Fruit fly (Drosophila melanogaster) whole organism, embryonic: ENCODE data around the gene CG13024.

Experiments used
- ATbp ChIP-seq: fragments of 200-800 bp; sonication (Bioruptor generic); optimal IDR thresholded peaks from 2 replicates; lab custom pipeline; 2017; ENCODE audit warnings: missing biosample characterization, mild to moderate bottlenecking, missing genetic modification characterization, missing genetic modification reagents
- Blimp-1 ChIP-seq: fragments of 200-800 bp; sonication (Bioruptor generic); optimal IDR thresholded peaks from 3 replicates; lab custom pipeline; 2018; ENCODE audit warnings: missing biosample characterization, missing genetic modification characterization, mild to moderate bottlenecking, moderate library complexity, missing genetic modification reagents
- CG11560 ChIP-seq: fragments of 200-800 bp; sonication (Bioruptor generic); IDR thresholded peaks from 3 replicates; pipeline ENCODE4 v1.3.6; 2022; ENCODE audit warnings: missing biosample characterization, missing genetic modification characterization
- CG11695 ChIP-seq: fragments of 200-800 bp; sonication (Bioruptor generic); IDR thresholded peaks from 3 replicates; pipeline ENCODE4 v1.3.6; 2022; ENCODE audit warnings: missing biosample characterization, missing genetic modification characterization
- CG12104 ChIP-seq: fragments of 200-800 bp; sonication (Bioruptor generic); optimal IDR thresholded peaks from 3 replicates; lab custom pipeline; 2016; ENCODE audit warnings: missing biosample characterization, missing genetic modification characterization
- CG12299 ChIP-seq: fragments of 200-800 bp; sonication (Bioruptor generic); optimal IDR thresholded peaks from 2 replicates; lab custom pipeline; 2018; ENCODE audit warnings: missing biosample characterization, mild to moderate bottlenecking, missing genetic modification characterization
- CG14050 ChIP-seq: fragments of 200-800 bp; sonication (Bioruptor generic); IDR thresholded peaks from 3 replicates; pipeline ENCODE4 v1.3.6; 2022; ENCODE audit warnings: missing biosample characterization, missing genetic modification characterization
- CG14710 ChIP-seq: fragments of 200-800 bp; sonication (Bioruptor generic); optimal IDR thresholded peaks from 3 replicates; lab custom pipeline; 2019; ENCODE audit warnings: missing biosample characterization, mild to moderate bottlenecking, missing genetic modification characterization, moderate library complexity
- CG15011 ChIP-seq: fragments of 200-800 bp; sonication (Bioruptor generic); optimal IDR thresholded peaks from 3 replicates; lab custom pipeline; 2018; ENCODE audit warnings: missing biosample characterization, mild to moderate bottlenecking, missing genetic modification characterization
- CG16863 ChIP-seq: fragments of 200-800 bp; sonication (Bioruptor generic); optimal IDR thresholded peaks from 3 replicates; lab custom pipeline; 2016; ENCODE audit warnings: missing biosample characterization, missing genetic modification characterization
- CG17802 ChIP-seq: fragments of 200-800 bp; sonication (Bioruptor generic); optimal IDR thresholded peaks from 2 replicates; lab custom pipeline; 2018; ENCODE audit warnings: missing biosample characterization, mild to moderate bottlenecking, missing genetic modification characterization, moderate library complexity
- CG17912 ChIP-seq: fragments of 200-800 bp; sonication (Bioruptor generic); optimal IDR thresholded peaks from 2 replicates; lab custom pipeline; 2018; ENCODE audit warnings: missing biosample characterization, mild to moderate bottlenecking, missing genetic modification characterization
- CG2120 ChIP-seq: fragments of 200-800 bp; sonication (Bioruptor generic); optimal IDR thresholded peaks from 3 replicates; lab custom pipeline; 2016; ENCODE audit warnings: missing biosample characterization, missing genetic modification characterization
- CG31365 ChIP-seq: fragments of 200-800 bp; sonication (Bioruptor generic); optimal IDR thresholded peaks from 2 replicates; lab custom pipeline; 2018; ENCODE audit warnings: missing biosample characterization, mild to moderate bottlenecking, missing genetic modification characterization
- CG3407 ChIP-seq: fragments of 200-800 bp; sonication (Bioruptor generic); optimal IDR thresholded peaks from 2 replicates; lab custom pipeline; 2018; ENCODE audit warnings: missing biosample characterization, mild to moderate bottlenecking, missing genetic modification characterization
- CG5180 ChIP-seq: fragments of 200-800 bp; sonication (Bioruptor generic); optimal IDR thresholded peaks from 3 replicates; lab custom pipeline; 2017; ENCODE audit warnings: missing biosample characterization, missing genetic modification characterization, mild to moderate bottlenecking, moderate library complexity, missing genetic modification reagents
- CG9932 ChIP-seq: fragments of 200-800 bp; sonication (Bioruptor generic); IDR thresholded peaks from 2 replicates; pipeline ENCODE4 v1.3.6; 2022; ENCODE audit warnings: missing biosample characterization, missing genetic modification characterization
- CTCF ChIP-seq: fragments of 200-800 bp; sonication (Bioruptor generic); optimal IDR thresholded peaks from 2 replicates; lab custom pipeline; 2017; ENCODE audit warnings: missing biosample characterization, mild to moderate bottlenecking, missing genetic modification characterization, moderate library complexity
- Gsc ChIP-seq: fragments of 200-800 bp; sonication (Bioruptor generic); IDR thresholded peaks from 2 replicates; pipeline ENCODE4 v1.3.6; 2022; ENCODE audit warnings: missing biosample characterization, missing genetic modification characterization
- Hand ChIP-seq: fragments of 200-800 bp; sonication (Bioruptor generic); optimal IDR thresholded peaks from 2 replicates; lab custom pipeline; 2017; ENCODE audit warnings: mild to moderate bottlenecking, missing biosample characterization, missing genetic modification reagents, missing genetic modification characterization
- Hr51 ChIP-seq, 2 experiments: fragments of 200-800 bp; sonication (Bioruptor generic); optimal IDR thresholded peaks; 2 replicates in 1 of 2; 3 replicates in 1 of 2; lab custom pipeline; 2016 to 2018; ENCODE audit warnings: missing biosample characterization in 2 of 2, missing genetic modification characterization in 2 of 2, mild to moderate bottlenecking in 1 of 2, moderate library complexity in 1 of 2
- Mes4 ChIP-seq: fragments of 200-800 bp; sonication (Bioruptor generic); optimal IDR thresholded peaks from 2 replicates; lab custom pipeline; 2016; ENCODE audit warnings: missing biosample characterization, missing genetic modification characterization
- NC2β ChIP-seq: fragments of 200-800 bp; sonication (Bioruptor generic); optimal IDR thresholded peaks from 2 replicates; lab custom pipeline; 2016; ENCODE audit warnings: missing biosample characterization, missing genetic modification characterization
- Trl ChIP-seq, 3 experiments: fragments of >200 bp in 2 of 3; fragments of 200-800 bp in 1 of 3; sonication (Bioruptor generic) in 1 of 3; optimal IDR thresholded peaks; 2 replicates in 1 of 3; 3 replicates in 2 of 3; lab custom pipeline; 2016 to 2017; ENCODE audit warnings: missing biosample characterization in 1 of 3, missing genetic modification characterization in 1 of 3
- chinmo ChIP-seq: fragments of 200-800 bp; sonication (Bioruptor generic); IDR thresholded peaks from 4 replicates; pipeline ENCODE4 v1.3.6; 2022; ENCODE audit warnings: missing biosample characterization, missing genetic modification characterization; ENCODE audit not compliant: partially characterized antibody
- dati ChIP-seq: fragments of 200-800 bp; sonication (Bioruptor generic); IDR thresholded peaks from 2 replicates; pipeline ENCODE4 v1.3.6; 2022; ENCODE audit warnings: missing biosample characterization, missing genetic modification characterization
- en ChIP-seq: fragments of 200-800 bp; sonication (Bioruptor generic); optimal IDR thresholded peaks from 2 replicates; lab custom pipeline; 2016; ENCODE audit warnings: missing biosample characterization, missing genetic modification characterization
- esg ChIP-seq: fragments of 200-800 bp; sonication (Bioruptor generic); conservative IDR thresholded peaks from 2 replicates; pipeline ENCODE4 v1.3.6; 2022; ENCODE audit warnings: missing biosample characterization, missing genetic modification characterization
- fru ChIP-seq: fragments of >200 bp; optimal IDR thresholded peaks from 2 replicates; lab custom pipeline; 2017
- ftz-f1 ChIP-seq: fragments of 200-800 bp; sonication (Bioruptor generic); optimal IDR thresholded peaks from 2 replicates; lab custom pipeline; 2016; ENCODE audit warnings: missing biosample characterization, missing genetic modification characterization
- gt ChIP-seq: fragments of 200-800 bp; sonication (Bioruptor generic); IDR thresholded peaks from 2 replicates; pipeline ENCODE4 v1.3.6; 2022; ENCODE audit warnings: missing biosample characterization, missing genetic modification characterization
- ken ChIP-seq: fragments of 200-800 bp; sonication (Bioruptor generic); IDR thresholded peaks from 3 replicates; pipeline ENCODE4 v1.3.6; 2022; ENCODE audit warnings: missing biosample characterization, missing genetic modification characterization
- lbe ChIP-seq: fragments of 200-800 bp; sonication (Bioruptor generic); optimal IDR thresholded peaks from 2 replicates; lab custom pipeline; 2016; ENCODE audit warnings: missing biosample characterization, mild to moderate bottlenecking, missing genetic modification characterization
- lov ChIP-seq, 2 experiments: fragments of 200-800 bp in 1 of 2; fragments of >200 bp in 1 of 2; sonication (Bioruptor generic) in 1 of 2; IDR thresholded peaks in 1 of 2; optimal IDR thresholded peaks in 1 of 2; 2 replicates in 1 of 2; 3 replicates in 1 of 2; pipeline versions ENCODE4 v1.3.6 to Lab custom; 2017 to 2022; ENCODE audit warnings: missing biosample characterization in 1 of 2, missing genetic modification characterization in 1 of 2
- luna ChIP-seq: fragments of 200-800 bp; sonication (Bioruptor generic); optimal IDR thresholded peaks from 2 replicates; lab custom pipeline; 2016; ENCODE audit warnings: missing biosample characterization, missing genetic modification characterization
- mld ChIP-seq: fragments of 200-800 bp; sonication (Bioruptor generic); IDR thresholded peaks from 3 replicates; pipeline ENCODE4 v1.3.6; 2022; ENCODE audit warnings: missing biosample characterization, missing genetic modification characterization; ENCODE audit not compliant: partially characterized antibody
- oc ChIP-seq: fragments of 200-800 bp; sonication (Bioruptor generic); optimal IDR thresholded peaks from 2 replicates; lab custom pipeline; 2018; ENCODE audit warnings: missing biosample characterization, mild to moderate bottlenecking, missing genetic modification characterization, moderate library complexity
- peb ChIP-seq: fragments of 200-800 bp; sonication (Bioruptor generic); IDR thresholded peaks from 2 replicates; pipeline ENCODE4 v1.3.6; 2022; ENCODE audit warnings: missing biosample characterization, missing genetic modification characterization
- pho ChIP-seq: fragments of 200-800 bp; sonication (Bioruptor generic); optimal IDR thresholded peaks from 2 replicates; lab custom pipeline; 2016; ENCODE audit warnings: missing biosample characterization, missing genetic modification characterization
- sc ChIP-seq, 3 experiments: fragments of >200 bp in 2 of 3; fragments of 200-800 bp in 1 of 3; sonication (Bioruptor generic) in 1 of 3; optimal IDR thresholded peaks; 2 replicates in 2 of 3; 3 replicates in 1 of 3; lab custom pipeline; 2017; ENCODE audit warnings: mild to moderate bottlenecking in 1 of 3, missing biosample characterization in 1 of 3, missing genetic modification characterization in 1 of 3, missing genetic modification reagents in 1 of 3
- sd ChIP-seq: fragments of 200-800 bp; sonication (Bioruptor generic); optimal IDR thresholded peaks from 3 replicates; lab custom pipeline; 2018; ENCODE audit warnings: missing biosample characterization, mild to moderate bottlenecking, missing genetic modification characterization, moderate library complexity
- tgo ChIP-seq: fragments of 200-800 bp; sonication (Bioruptor generic); IDR thresholded peaks from 3 replicates; pipeline ENCODE4 v1.3.6; 2022; ENCODE audit warnings: missing biosample characterization, missing genetic modification characterization
- tna ChIP-seq: fragments of 200-800 bp; sonication (Bioruptor generic); IDR thresholded peaks from 2 replicates; pipeline ENCODE4 v1.3.6; 2022; ENCODE audit warnings: missing biosample characterization, missing genetic modification characterization; ENCODE audit not compliant: partially characterized antibody
- ttk ChIP-seq: fragments of 200-800 bp; sonication (Bioruptor generic); IDR thresholded peaks from 2 replicates; pipeline ENCODE4 v2.1.2; 2022; ENCODE audit warnings: missing biosample characterization, missing genetic modification characterization
- tup ChIP-seq: fragments of 200-800 bp; sonication (Bioruptor generic); optimal IDR thresholded peaks from 2 replicates; lab custom pipeline; 2016; ENCODE audit warnings: missing biosample characterization, mild to moderate bottlenecking, missing genetic modification characterization, moderate library complexity
- zen2 ChIP-seq: fragments of 200-800 bp; sonication (Bioruptor generic); IDR thresholded peaks from 3 replicates; pipeline ENCODE4 v1.3.6; 2022; ENCODE audit warnings: missing biosample characterization, missing genetic modification characterization; ENCODE audit not compliant: partially characterized antibody

The CG13024 gene

DNA sequence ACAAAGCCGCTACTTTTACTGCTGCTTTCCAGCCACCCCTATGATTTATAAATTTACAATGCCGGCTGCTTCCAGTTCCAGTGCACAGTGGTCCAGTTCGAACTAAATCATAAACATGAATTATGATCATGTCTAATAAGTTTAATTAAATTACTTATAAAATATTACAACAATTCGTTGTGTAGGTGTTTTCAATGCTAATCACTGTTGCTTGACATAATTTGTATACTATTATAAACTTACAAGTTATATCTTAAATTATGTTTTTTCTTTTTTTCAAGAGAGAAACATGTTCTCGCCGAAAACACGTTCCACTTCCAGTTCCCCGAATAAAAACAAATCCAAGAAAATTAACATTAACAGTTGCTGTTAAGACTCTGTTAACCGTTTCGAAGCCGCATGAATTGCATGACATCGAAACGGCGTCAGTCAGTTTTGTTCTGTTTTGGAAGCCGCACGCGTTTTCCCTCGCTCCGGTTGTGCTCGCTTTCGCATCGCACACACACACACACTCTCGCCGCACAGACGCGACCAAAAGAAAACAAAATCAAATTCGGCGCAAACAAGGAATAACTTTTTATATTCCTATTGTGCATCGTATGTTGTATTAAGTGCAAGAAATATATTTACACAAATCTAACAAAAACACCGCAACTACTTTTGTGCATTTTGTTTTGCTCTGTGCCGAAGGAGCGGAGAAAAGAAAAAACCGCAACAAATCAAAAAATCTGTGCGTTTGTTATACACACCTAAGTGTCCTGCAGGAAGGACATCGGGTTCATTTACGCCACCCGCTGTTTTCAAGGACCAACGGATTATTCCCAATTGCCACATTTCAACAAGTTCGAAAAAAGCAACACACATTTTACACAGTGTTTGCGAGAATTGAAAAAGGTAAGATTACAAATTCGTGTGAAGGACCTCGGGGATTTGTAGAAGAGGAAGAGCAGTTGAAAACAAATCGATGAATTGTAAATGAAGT is 62.9 kb downstream of the CG13024 start, which contains the start of gene Nrt (continued):
- TF ChIP-seq tna (peak; percentile 66; the same call in 1 of the 2 replicates), ftz-f1 (GFP tag; lab: Kevin White, UChicago) (no peak), CG17912 (GFP tag; lab: Kevin White, UChicago) (no peak), fru (lab: Kevin White, UChicago) (no peak), CG3407 (peak; percentile 37), CG12104 (peak; percentile 34), CG14710 (tag; lab: Kevin White, UChicago) (peak; percentile 70), CG11560 (tag; lab: Robert Waterston, UW) (no peak), CG31365 (tag; lab: Kevin White, UChicago) (no peak), Blimp-1 (GFP tag; lab: Kevin White, UChicago) (peak; percentile 78), sd (tag; lab: Kevin White, UChicago) (peak; percentile 17), luna (GFP tag; lab: Kevin White, UChicago) (no peak), CG15011 (GFP tag; lab: Kevin White, UChicago) (peak; percentile 58), CTCF (GFP tag; lab: Kevin White, UChicago) (peak; percentile 17), gt (no peak), chinmo (GFP tag; lab: Robert Waterston, UW) (peak; percentile 88), pho (GFP tag; lab: Kevin White, UChicago) (no peak), Gsc (no peak), CG14050 (GFP tag; lab: Robert Waterston, UW) (peak; percentile 59; the same call in 2 of the 3 replicates), lbe (GFP tag; lab: Kevin White, UChicago) (peak; percentile 24), lov (optimal IDR thresholded peaks at IDR 0.05; lab: Kevin White, UChicago) (no peak), lov (GFP tag; IDR thresholded peaks at IDR 0.05; lab: Robert Waterston, UW) (0 out of 3 replicates have a peak, but pooled peaks have one; percentile 64), NC2β (GFP tag; lab: Kevin White, UChicago) (no peak), CG9932 (peak; percentile 56; the same call in 1 of the 2 replicates), ATbp (GFP tag; lab: Kevin White, UChicago) (peak; percentile 65), ken (GFP tag; lab: Robert Waterston, UW) (no peak), dati (GFP tag; lab: Robert Waterston, UW) (no peak), CG5180 (GFP tag; lab: Kevin White, UChicago) (peak; percentile 39), CG2120 (GFP tag; lab: Kevin White, UChicago) (peak; percentile 54), mld (GFP tag; lab: Robert Waterston, UW) (no peak), CG12299 (tag; lab: Kevin White, UChicago) (peak; percentile 57), peb (GFP tag; lab: Robert Waterston, UW) (no peak), CG17802 (tag; lab: Kevin White, UChicago) (no peak), sc (optimal IDR thresholded peaks at IDR 0.05; lab: Kevin White, UChicago) (no peak), sc (GFP tag; optimal IDR thresholded peaks at IDR 0.05; lab: Kevin White, UChicago) (peak; percentile 19), en (GFP tag; lab: Kevin White, UChicago) (no peak), esg (GFP tag; lab: Robert Waterston, UW) (0 out of 2 replicates have a peak, but pooled peaks have one; percentile 11), CG16863 (GFP tag; lab: Kevin White, UChicago) (no peak), oc (tag; lab: Kevin White, UChicago) (peak; percentile 59), CG11695 (GFP tag; lab: Robert Waterston, UW) (peak; percentile 69; the same call in 2 of the 3 replicates), Hr51 (GFP tag; optimal IDR thresholded peaks at IDR 0.05; lab: Kevin White, UChicago) (peak in 1 of 2 experiments; percentile 84), Hand (GFP tag; lab: Kevin White, UChicago) (peak; percentile 36), tup (GFP tag; lab: Kevin White, UChicago) (peak; percentile 11), Trl (optimal IDR thresholded peaks at IDR 0.05; lab: Kevin White, UChicago) (peak in 1 of 2 experiments; percentile 10), Trl (GFP tag; optimal IDR thresholded peaks at IDR 0.05; lab: Kevin White, UChicago) (no peak), tgo (GFP tag; lab: Robert Waterston, UW) (peak; percentile 44; the same call in 1 of the 3 replicates), Mes4 (no peak), ttk (peak; percentile 65; the same call in 1 of the 2 replicates), zen2 (no peak)
